Worm (Caenorhabditis elegans): ENCODE measurements around the gene ccf-1.

ccf-1 gene

ce11 chrIII:11949276-11949879 lies 29.3 kb upstream of the ccf-1 start:
- TF ChIP-seq isw-1 (GFP tag; IDR thresholded peaks at IDR 0.05) (no peak), pqm-1 (tag; optimal IDR thresholded peaks at IDR 0.05) (peak; percentile 24)

- TF ChIP-seq nhr-85 (tag) (no peak), dpl-1 (GFP tag; optimal IDR thresholded peaks at IDR 0.05) (no peak), vab-15 (tag; optimal IDR thresholded peaks at IDR 0.05) (no peak), F16B12.6 (tag; optimal IDR thresholded peaks at IDR 0.05) (no peak), mdl-1 (tag; optimal IDR thresholded peaks at IDR 0.05) (no peak), elt-3 (tag; optimal IDR thresholded peaks at IDR 0.05) (no peak), isw-1 (GFP tag; IDR thresholded peaks at IDR 0.05) (no peak), aly-2 (tag; optimal IDR thresholded peaks at IDR 0.05) (no peak), ets-5 (GFP tag; IDR thresholded peaks at IDR 0.05) (no peak), unc-86 (tag; optimal IDR thresholded peaks at IDR 0.05) (no peak), mab-9 (GFP tag; IDR thresholded peaks at IDR 0.05) (no peak), sox-4 (tag; optimal IDR thresholded peaks at IDR 0.05) (no peak), rnt-1 (tag; optimal IDR thresholded peaks at IDR 0.05) (no peak)
Observed at ce11 chrIII:11948437-11948836, 28.4 kb upstream of the ccf-1 start.

ce11 chrIII:11947527-11947926 lies 27.5 kb upstream of the ccf-1 start:
- TF ChIP-seq mep-1 (tag; optimal IDR thresholded peaks at IDR 0.05) (peak; percentile 46), efl-3 (GFP tag; optimal IDR thresholded peaks at IDR 0.05) (no peak), lin-35 (GFP tag; optimal IDR thresholded peaks at IDR 0.05) (peak in 1 of 2 experiments; percentile 47), sptf-1 (tag; optimal IDR thresholded peaks at IDR 0.05) (no peak), nhr-77 (tag; optimal IDR thresholded peaks at IDR 0.05) (no peak), nhr-20 (tag; optimal IDR thresholded peaks at IDR 0.05) (peak; percentile 3), pax-3 (tag; optimal IDR thresholded peaks at IDR 0.05) (no peak), fkh-4 (tag; optimal IDR thresholded peaks at IDR 0.05; ENCODE audit: borderline replicate concordance) (no peak), lir-3 (tag; optimal IDR thresholded peaks at IDR 0.05; ENCODE audit: poor library complexity) (no peak), efl-1 (optimal IDR thresholded peaks at IDR 0.05) (no peak), efl-1 (GFP tag; optimal IDR thresholded peaks at IDR 0.05 in 1 of 2) (peak in 1 of 2 experiments; percentile 41), skn-1 (tag; optimal IDR thresholded peaks at IDR 0.05) (peak; percentile 2), rnt-1 (tag; optimal IDR thresholded peaks at IDR 0.05) (no peak), irx-1 (tag; optimal IDR thresholded peaks at IDR 0.05) (no peak), nhr-28 (tag; optimal IDR thresholded peaks at IDR 0.05) (no peak), ztf-4 (tag; optimal IDR thresholded peaks at IDR 0.05) (no peak), C16A3.4 (tag; optimal IDR thresholded peaks at IDR 0.05) (peak; percentile 5)

ce11 chrIII:11946973-11947372 lies 26.9 kb upstream of the ccf-1 start, which contains the start of gene Y56A3A.7:
Gene Y56A3A.7, minus strand, starts transcription at chrIII:11947019.
- TF ChIP-seq nhr-47 (tag; optimal IDR thresholded peaks at IDR 0.05): no peak
- no peak for TF ChIP-seq efl-1 (optimal IDR thresholded peaks at IDR 0.05)
- TF ChIP-seq efl-1 (GFP tag; optimal IDR thresholded peaks at IDR 0.05 in 1 of 2): peak in 1 of 2 experiments; percentile 79
- TF ChIP-seq nhr-237 (tag; optimal IDR thresholded peaks at IDR 0.05): no peak

ce11 chrIII:11946062-11946749 lies 26.2 kb upstream of the ccf-1 start:
- TF ChIP-seq lin-13 (GFP tag; optimal IDR thresholded peaks at IDR 0.05): peak; percentile 83
- TF ChIP-seq ztf-4 (tag; optimal IDR thresholded peaks at IDR 0.05): peak; percentile 77
- peak; percentile 95 for TF ChIP-seq ceh-8 (GFP tag; optimal IDR thresholded peaks at IDR 0.05)
- TF ChIP-seq Y116A8C.19 (tag; optimal IDR thresholded peaks at IDR 0.05; ENCODE audit: borderline replicate concordance): peak; percentile 99
- peak; percentile 69 for TF ChIP-seq jun-1 (tag; optimal IDR thresholded peaks at IDR 0.05)
- TF ChIP-seq hpl-2 (GFP tag; optimal IDR thresholded peaks at IDR 0.05): no peak
- TF ChIP-seq dsc-1 (tag; optimal IDR thresholded peaks at IDR 0.05): peak; percentile 99
- peak; percentile 82 to 92 (median 87) for TF ChIP-seq ceh-82 (tag; optimal IDR thresholded peaks at IDR 0.05)
- TF ChIP-seq F16B12.6 (tag; optimal IDR thresholded peaks at IDR 0.05): peak; percentile 61
- TF ChIP-seq C04F5.9 (tag; optimal IDR thresholded peaks at IDR 0.05): peak; percentile 98
- TF ChIP-seq nhr-12 (tag; optimal IDR thresholded peaks at IDR 0.05): peak; percentile 23
- TF ChIP-seq mef-2 (tag; optimal IDR thresholded peaks at IDR 0.05): peak; percentile 32
- TF ChIP-seq swsn-7 (tag; optimal IDR thresholded peaks at IDR 0.05): peak; percentile 97
- peak in 1 of 2 experiments; percentile 62 for TF ChIP-seq mdl-1 (tag; optimal IDR thresholded peaks at IDR 0.05)
- TF ChIP-seq lsy-2 (tag; optimal IDR thresholded peaks at IDR 0.05): peak; percentile 88 to 93
- peak; percentile 97 for TF ChIP-seq xbp-1 (tag; optimal IDR thresholded peaks at IDR 0.05)
- no peak for TF ChIP-seq nhr-28 (tag; optimal IDR thresholded peaks at IDR 0.05)
- TF ChIP-seq aly-2 (tag; optimal IDR thresholded peaks at IDR 0.05): peak; percentile 79

Data from whole organism, L1 larva.